Fruit fly (Drosophila melanogaster) whole organism, embryonic: ENCODE data around the gene CG5535.

Experiments used
- BtbVII ChIP-seq: fragments of 200-800 bp; sonication (Bioruptor generic); optimal IDR thresholded peaks from 3 replicates; lab custom pipeline; 2017; ENCODE audit warnings: missing biosample characterization, mild to moderate bottlenecking, missing genetic modification characterization
- CG13287 ChIP-seq: fragments of 200-800 bp; sonication (Bioruptor generic); IDR thresholded peaks from 2 replicates; pipeline ENCODE4 v1.3.6; 2022; ENCODE audit warnings: missing biosample characterization, missing genetic modification characterization; ENCODE audit not compliant: partially characterized antibody
- CG13296 ChIP-seq: fragments of 200-800 bp; sonication (Bioruptor generic); optimal IDR thresholded peaks from 3 replicates; lab custom pipeline; 2018; ENCODE audit warnings: missing biosample characterization, mild to moderate bottlenecking, missing genetic modification characterization
- CG2875 ChIP-seq: fragments of 200-800 bp; sonication (Bioruptor generic); optimal IDR thresholded peaks from 2 replicates; lab custom pipeline; 2017; ENCODE audit warnings: missing biosample characterization, mild to moderate bottlenecking, missing genetic modification characterization, missing genetic modification reagents
- CG6689 ChIP-seq: fragments of 200-800 bp; sonication (Bioruptor generic); IDR thresholded peaks from 2 replicates; pipeline ENCODE4 v1.3.6; 2022; ENCODE audit warnings: missing biosample characterization, missing genetic modification characterization
- CG7372 ChIP-seq: fragments of 200-800 bp; sonication (Bioruptor generic); IDR thresholded peaks from 2 replicates; pipeline ENCODE4 v1.3.6; 2022; ENCODE audit warnings: missing biosample characterization, missing genetic modification characterization
- Dad ChIP-seq: fragments of 200-800 bp; sonication (Bioruptor generic); optimal IDR thresholded peaks from 3 replicates; lab custom pipeline; 2016; ENCODE audit warnings: missing biosample characterization, missing genetic modification characterization
- Dip3 ChIP-seq: fragments of 200-800 bp; sonication (Bioruptor generic); optimal IDR thresholded peaks from 3 replicates; lab custom pipeline; 2016; ENCODE audit warnings: missing biosample characterization, missing genetic modification characterization
- MESR4 ChIP-seq: fragments of 200-800 bp; sonication (Bioruptor generic); optimal IDR thresholded peaks from 2 replicates; lab custom pipeline; 2018; ENCODE audit warnings: missing biosample characterization, mild to moderate bottlenecking, missing genetic modification characterization, moderate library complexity
- Neu2 ChIP-seq: fragments of 200-800 bp; sonication (Bioruptor generic); optimal IDR thresholded peaks from 3 replicates; lab custom pipeline; 2016; ENCODE audit warnings: missing biosample characterization, missing genetic modification characterization, borderline replicate concordance
- Sry-δ ChIP-seq: fragments of 200-800 bp; sonication (Bioruptor generic); optimal IDR thresholded peaks from 2 replicates; lab custom pipeline; 2016; ENCODE audit warnings: missing biosample characterization, missing genetic modification characterization
- gsb ChIP-seq: fragments of 200-800 bp; sonication (Bioruptor generic); IDR thresholded peaks from 2 replicates; pipeline ENCODE4 v1.3.6; 2022; ENCODE audit warnings: missing biosample characterization, missing genetic modification characterization
- usp ChIP-seq: fragments of >200 bp; optimal IDR thresholded peaks from 2 replicates; lab custom pipeline; 2017; ENCODE audit warnings: missing biosample characterization, missing genetic modification characterization

dm6 chr3L:17903813-17904416 lies 47.3 kb upstream of the CG5535 start:
- no peak for TF ChIP-seq CG2875
- TF ChIP-seq Neu2 (GFP tag; lab: Kevin White, UChicago): no peak
- TF ChIP-seq gsb: no peak
- TF ChIP-seq Dip3 (GFP tag; lab: Kevin White, UChicago): no peak
- no peak for TF ChIP-seq CG7372 (GFP tag; lab: Robert Waterston, UW)
- TF ChIP-seq BtbVII (GFP tag; lab: Kevin White, UChicago): no peak
- TF ChIP-seq Dad (GFP tag; lab: Kevin White, UChicago): no peak
- TF ChIP-seq CG13287 (GFP tag; lab: Robert Waterston, UW): no peak
- no peak for TF ChIP-seq CG6689 (GFP tag; lab: Robert Waterston, UW)
- no peak for TF ChIP-seq CG13296 (GFP tag; lab: Kevin White, UChicago)
- no peak for TF ChIP-seq Sry-δ
- no peak for TF ChIP-seq MESR4 (GFP tag; lab: Kevin White, UChicago)
- no peak for TF ChIP-seq usp (GFP tag; lab: Kevin White, UChicago)
